Fruit fly (Drosophila melanogaster) whole organism, pupa: ENCODE results near the gene CG13056.

Experiments
- CG10348 ChIP-seq: fragments of 200-800 bp; sonication (Bioruptor generic); IDR thresholded peaks from 2 replicates; pipeline ENCODE4 v1.3.6; 2022; ENCODE audit warnings: missing biosample characterization, missing genetic modification characterization
- CG15710 ChIP-seq: fragments of 200-800 bp; sonication (Bioruptor generic); optimal IDR thresholded peaks from 2 replicates; lab custom pipeline; 2018; ENCODE audit warnings: missing biosample characterization, mild to moderate bottlenecking, missing genetic modification characterization, moderate library complexity
- CG17806 ChIP-seq: fragments of 200-800 bp; sonication (Bioruptor generic); optimal IDR thresholded peaks from 2 replicates; lab custom pipeline; 2018; ENCODE audit warnings: missing biosample characterization, mild to moderate bottlenecking, missing genetic modification characterization, moderate library complexity
- CG8301 ChIP-seq: fragments of 200-800 bp; sonication (Bioruptor generic); optimal IDR thresholded peaks from 2 replicates; lab custom pipeline; 2018; ENCODE audit warnings: missing biosample characterization, mild to moderate bottlenecking, missing genetic modification characterization
- EcR ChIP-seq: fragments of 200-800 bp; sonication (Bioruptor generic); optimal IDR thresholded peaks from 3 replicates; lab custom pipeline; 2019; ENCODE audit warnings: missing biosample characterization, missing genetic modification characterization, mild to moderate bottlenecking, moderate library complexity, missing genetic modification reagents
- Pif1A ChIP-seq: fragments of 200-800 bp; sonication (Bioruptor generic); optimal IDR thresholded peaks from 3 replicates; lab custom pipeline; 2016; ENCODE audit warnings: missing biosample characterization, missing genetic modification characterization
- Snoo ChIP-seq: fragments of 200-800 bp; sonication (Bioruptor generic); optimal IDR thresholded peaks from 3 replicates; lab custom pipeline; 2017; ENCODE audit warnings: missing biosample characterization, mild to moderate bottlenecking, missing genetic modification characterization, inconsistent platforms
- fd96Ca ChIP-seq: fragments of 200-800 bp; sonication (Bioruptor generic); IDR thresholded peaks from 3 replicates; pipeline ENCODE4 v1.3.6; 2022; ENCODE audit warnings: missing biosample characterization, missing genetic modification characterization
- rn ChIP-seq: fragments of 200-800 bp; sonication (Bioruptor generic); IDR thresholded peaks from 2 replicates; pipeline ENCODE4 v1.3.6; 2022; ENCODE audit warnings: missing biosample characterization, missing genetic modification characterization

DNA sequence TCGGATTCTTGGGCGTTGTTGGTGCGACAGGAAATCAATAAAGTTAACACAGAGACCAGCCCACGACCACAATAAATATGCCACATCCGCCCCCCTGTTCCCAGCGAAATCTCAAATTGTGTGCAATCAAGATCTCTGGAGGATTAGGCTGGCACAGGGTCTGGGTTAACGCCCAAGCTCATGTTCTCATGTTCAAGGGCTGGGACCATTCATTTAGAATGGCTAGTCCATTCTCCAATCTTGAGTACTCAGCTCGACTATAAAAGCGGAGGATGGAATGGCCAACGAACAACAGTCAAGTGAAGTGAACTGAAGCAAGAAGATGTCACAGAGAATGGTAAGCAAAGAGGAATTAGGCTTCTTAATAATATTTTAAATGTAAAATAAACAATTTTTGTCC lies at the start of gene CG13056:
- TF ChIP-seq CG17806 (tag; lab: Kevin White, UChicago) (no peak), CG15710 (tag; lab: Kevin White, UChicago) (no peak), CG8301 (tag; lab: Kevin White, UChicago) (no peak), fd96Ca (no peak), Pif1A (GFP tag; lab: Kevin White, UChicago) (no peak), rn (GFP tag; lab: Robert Waterston, UW) (no peak), Snoo (tag; lab: Kevin White, UChicago) (no peak), CG10348 (GFP tag; lab: Robert Waterston, UW) (no peak), EcR (GFP tag; lab: Kevin White, UChicago) (no peak)
